Fruit fly (Drosophila melanogaster): Measurements from ENCODE around the gene CG34136.

- TF ChIP-seq CTCF (optimal IDR thresholded peaks at IDR 0.05) = no peak
- no peak for TF ChIP-seq CG8478 (optimal IDR thresholded peaks at IDR 0.05)
Observed at dm6 chr2L:21053623-21054022, 43.1 kb upstream of the CG34136 start.
